Fruit fly (Drosophila melanogaster) whole organism, embryonic: Measurements from ENCODE around the gene fmt.
A peak's percentile ranks its signal among the peaks of the same experiment; 100 is the strongest.

Source experiments
- CG11696 ChIP-seq: fragments of 200-800 bp; sonication (Bioruptor generic); IDR thresholded peaks from 2 replicates; pipeline ENCODE4 v1.3.6; 2022; ENCODE audit warnings: missing biosample characterization, missing genetic modification characterization
- CG17361 ChIP-seq: fragments of 200-800 bp; sonication (Bioruptor generic); IDR thresholded peaks from 3 replicates; pipeline ENCODE4 v1.3.6; 2022; ENCODE audit warnings: missing biosample characterization, missing genetic modification characterization
- CrebB ChIP-seq: fragments of 200-800 bp; sonication (Bioruptor generic); optimal IDR thresholded peaks from 3 replicates; lab custom pipeline; 2018; ENCODE audit warnings: missing biosample characterization, mild to moderate bottlenecking, missing genetic modification characterization
- Hey ChIP-seq: fragments of 200-800 bp; sonication (Bioruptor generic); optimal IDR thresholded peaks from 3 replicates; lab custom pipeline; 2018; ENCODE audit warnings: missing biosample characterization, mild to moderate bottlenecking, missing genetic modification characterization
- Lim3 ChIP-seq: fragments of 200-800 bp; sonication (Bioruptor generic); IDR thresholded peaks from 2 replicates; pipeline ENCODE4 v1.3.6; 2022; ENCODE audit warnings: missing biosample characterization, missing genetic modification characterization
- Sox100B ChIP-seq: fragments of 200-800 bp; sonication (Bioruptor generic); optimal IDR thresholded peaks from 3 replicates; lab custom pipeline; 2018; ENCODE audit warnings: missing biosample characterization, mild to moderate bottlenecking, missing genetic modification characterization
- ara ChIP-seq: fragments of 200-800 bp; sonication (Bioruptor generic); IDR thresholded peaks from 2 replicates; pipeline ENCODE4 v1.3.6; 2022; ENCODE audit warnings: missing biosample characterization, missing genetic modification characterization
- oc ChIP-seq: fragments of 200-800 bp; sonication (Bioruptor generic); optimal IDR thresholded peaks from 2 replicates; lab custom pipeline; 2018; ENCODE audit warnings: missing biosample characterization, mild to moderate bottlenecking, missing genetic modification characterization, moderate library complexity

dm6 chr3L:6215976-6216786, 42.5 kb upstream of the fmt start:
- TF ChIP-seq Hey (tag; lab: Kevin White, UChicago): peak; percentile 33
- no peak for TF ChIP-seq oc (tag; lab: Kevin White, UChicago)
- no peak for TF ChIP-seq Sox100B (GFP tag; lab: Kevin White, UChicago)
- TF ChIP-seq CrebB: peak; percentile 67
- no peak for TF ChIP-seq CG11696 (GFP tag; lab: Robert Waterston, UW)
- TF ChIP-seq CG17361: no peak
- TF ChIP-seq Lim3: no peak
- no peak for TF ChIP-seq ara (GFP tag; lab: Robert Waterston, UW)
